Worm (Caenorhabditis elegans) whole organism, mixed stage, embryonic: ENCODE data around the gene C08A9.3.

Source experiments
- M03D4.4 ChIP-seq: sonication (generic microtip); optimal IDR thresholded peaks from 2 replicates; lab custom pipeline; 2017; ENCODE audit warnings: mild to moderate bottlenecking, missing genetic modification characterization, missing compliant biosample characterization
- ces-1 ChIP-seq: fragments of 150-350 bp; optimal IDR thresholded peaks from 2 replicates; lab custom pipeline; 2014; ENCODE audit warnings: missing biosample characterization, missing genetic modification reagents, missing genetic modification characterization
- cnd-1 ChIP-seq: fragments of 200-800 bp; sonication (Bioruptor generic); optimal IDR thresholded peaks from 2 replicates; lab custom pipeline; 2018; ENCODE audit warnings: mild to moderate bottlenecking, missing genetic modification characterization, missing compliant biosample characterization
- elt-1 ChIP-seq: sonication (generic microtip); optimal IDR thresholded peaks from 2 replicates; lab custom pipeline; 2017; ENCODE audit warnings: missing genetic modification characterization, mild to moderate bottlenecking, missing compliant biosample characterization, antibody characterized with exemption, moderate library complexity, borderline replicate concordance; ENCODE audit not compliant: insufficient read depth
- elt-3 ChIP-seq: fragments of 150-350 bp; optimal IDR thresholded peaks from 2 replicates; lab custom pipeline; 2014; ENCODE audit warnings: missing biosample characterization, missing genetic modification characterization
- lin-13 ChIP-seq: fragments of 150-350 bp; optimal IDR thresholded peaks from 2 replicates; lab custom pipeline; 2014; ENCODE audit warnings: missing biosample characterization, missing genetic modification characterization
- lsy-2 ChIP-seq: fragments of 150-350 bp; optimal IDR thresholded peaks from 2 replicates; lab custom pipeline; 2014; ENCODE audit warnings: missing biosample characterization, missing genetic modification characterization
- mab-5 ChIP-seq: fragments of 150-350 bp; optimal IDR thresholded peaks from 2 replicates; lab custom pipeline; 2014; ENCODE audit warnings: missing biosample characterization, missing genetic modification characterization
- nhr-12 ChIP-seq: fragments of 150-350 bp; optimal IDR thresholded peaks from 2 replicates; lab custom pipeline; 2014; ENCODE audit warnings: missing biosample characterization, missing genetic modification characterization
- nhr-76 ChIP-seq: sonication (generic microtip); optimal IDR thresholded peaks from 2 replicates; lab custom pipeline; 2017; ENCODE audit warnings: missing biosample characterization, missing genetic modification characterization
- pha-4 ChIP-seq: fragments of 150-350 bp; optimal IDR thresholded peaks from 2 replicates; lab custom pipeline; 2018; ENCODE audit warnings: missing biosample characterization, missing genetic modification reagents, missing genetic modification characterization
- snpc-4 ChIP-seq: fragments of 150-350 bp; optimal IDR thresholded peaks from 2 replicates; lab custom pipeline; 2014; ENCODE audit warnings: missing biosample characterization, missing genetic modification characterization
- unc-62 ChIP-seq: fragments of 150-350 bp; optimal IDR thresholded peaks from 2 replicates; lab custom pipeline; 2014; ENCODE audit warnings: missing biosample characterization, missing genetic modification reagents, missing genetic modification characterization
- ztf-11 ChIP-seq: fragments of 150-350 bp; optimal IDR thresholded peaks from 2 replicates; lab custom pipeline; 2014; ENCODE audit warnings: missing biosample characterization, missing genetic modification characterization

- no peak for TF ChIP-seq mab-5
- TF ChIP-seq elt-1 (tag; lab: Kevin White, UChicago) = no peak
- TF ChIP-seq elt-3 (tag; lab: Kevin White, UChicago) = no peak
- no peak for TF ChIP-seq M03D4.4
- no peak for TF ChIP-seq snpc-4
- no peak for TF ChIP-seq pha-4 (tag; lab: Kevin White, UChicago)
- no peak for TF ChIP-seq nhr-12 (tag; lab: Kevin White, UChicago)
- TF ChIP-seq ztf-11 (tag; lab: Kevin White, UChicago) = no peak
- no peak for TF ChIP-seq unc-62 (GFP tag; lab: Kevin White, UChicago)
- no peak for TF ChIP-seq lin-13
- TF ChIP-seq lsy-2 (tag; lab: Kevin White, UChicago) = no peak
- TF ChIP-seq ces-1 (GFP tag; lab: Kevin White, UChicago) = no peak
- TF ChIP-seq nhr-76 = no peak
- no peak for TF ChIP-seq cnd-1
These were observed 28.3 kb downstream of the C08A9.3 start for ce11 chrX:17064820-17065219.
